Fruit fly (Drosophila melanogaster): Measurements from ENCODE around the gene meru.

Gene meru

DNA sequence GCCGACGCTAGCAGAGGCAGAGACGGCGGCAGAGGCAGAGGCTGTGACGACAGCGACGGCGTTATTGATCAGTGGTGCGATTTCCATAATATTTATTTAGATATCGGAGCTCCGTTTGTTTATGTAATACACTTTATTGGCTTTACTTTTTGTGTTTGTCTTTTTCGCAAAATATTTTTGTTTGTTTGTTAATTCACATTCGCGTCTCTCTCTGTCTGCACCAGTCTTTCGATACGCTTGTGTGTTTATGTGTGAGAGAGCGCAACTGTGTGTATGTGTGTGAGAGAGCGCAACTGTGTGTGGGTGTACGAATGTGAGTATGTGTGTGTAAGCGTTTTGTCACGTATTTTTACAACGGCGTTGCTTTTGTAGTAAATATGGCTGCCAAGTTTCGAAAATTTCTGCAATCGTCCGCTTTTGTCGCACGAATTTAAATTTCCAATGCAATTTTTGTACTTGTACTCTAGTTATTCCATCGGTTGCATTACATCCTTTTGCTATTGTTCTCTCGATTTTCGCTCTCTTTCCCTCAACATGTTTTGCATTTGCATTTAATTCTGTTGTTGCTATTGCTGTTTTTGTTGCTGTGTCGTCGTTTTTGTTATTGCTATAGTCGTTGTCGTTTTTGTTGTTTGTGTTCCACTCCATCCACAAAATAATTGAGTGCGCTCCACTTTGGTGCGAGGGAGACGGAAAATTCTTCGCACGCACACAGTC lies 18.2 kb downstream of the meru start (continued):
- TF ChIP-seq CG15479 (GFP tag; optimal IDR thresholded peaks at IDR 0.05) (peak; percentile 95), CG2678 (tag; optimal IDR thresholded peaks at IDR 0.05) (peak; percentile 42), CG6765 (GFP tag; optimal IDR thresholded peaks at IDR 0.05) (peak; percentile 50), dpn (GFP tag; optimal IDR thresholded peaks at IDR 0.05) (peak in 1 of 2 experiments; percentile 13), jing (GFP tag; optimal IDR thresholded peaks at IDR 0.05) (no peak), bowl (GFP tag; IDR thresholded peaks at IDR 0.05) (peak; percentile 27; the same call in 1 of the 2 replicates), CG13296 (GFP tag; optimal IDR thresholded peaks at IDR 0.05) (peak; percentile 60), rib (GFP tag; IDR thresholded peaks at IDR 0.05) (peak; percentile 46; the same call in 1 of the 2 replicates), CG12071 (GFP tag; optimal IDR thresholded peaks at IDR 0.05) (peak; percentile 62), exex (tag; optimal IDR thresholded peaks at IDR 0.05) (peak; percentile 58), sug (tag; optimal IDR thresholded peaks at IDR 0.05) (peak; percentile 35), CG7839 (tag; optimal IDR thresholded peaks at IDR 0.05) (peak; percentile 14), eve (GFP tag; optimal IDR thresholded peaks at IDR 0.05) (peak in 1 of 2 experiments; percentile 93), Drgx (GFP tag; IDR thresholded peaks at IDR 0.05) (peak; percentile 58), bigmax (GFP tag; optimal IDR thresholded peaks at IDR 0.05) (no peak), ATbp (GFP tag; optimal IDR thresholded peaks at IDR 0.05) (peak; percentile 21), stc (GFP tag; IDR thresholded peaks at IDR 0.05) (peak; percentile 54; the same call in 1 of the 2 replicates), CG17359 (tag; optimal IDR thresholded peaks at IDR 0.05) (peak; percentile 21), prd (optimal IDR thresholded peaks at IDR 0.05) (no peak), prd (GFP tag; IDR thresholded peaks at IDR 0.05) (peak; percentile 42; the same call in 1 of the 3 replicates), Aef1 (GFP tag; IDR thresholded peaks at IDR 0.05) (peak; percentile 73), scrt (GFP tag; optimal IDR thresholded peaks at IDR 0.05) (peak; percentile 40), Fer1 (GFP tag; optimal IDR thresholded peaks at IDR 0.05) (peak; percentile 65), CG11504 (tag; optimal IDR thresholded peaks at IDR 0.05) (peak; percentile 22), CG14710 (tag; optimal IDR thresholded peaks at IDR 0.05) (no peak), cg (GFP tag; optimal IDR thresholded peaks at IDR 0.05) (peak; percentile 99), lola (GFP tag; optimal IDR thresholded peaks at IDR 0.05) (peak in 1 of 3 experiments; percentile 59), CG14860 (GFP tag; IDR thresholded peaks at IDR 0.05; ENCODE audit: partially characterized antibody) (no peak), CG17829 (tag; optimal IDR thresholded peaks at IDR 0.05) (peak; percentile 26), CG1529 (GFP tag; optimal IDR thresholded peaks at IDR 0.05) (peak; percentile 22), CG34376 (GFP tag; optimal IDR thresholded peaks at IDR 0.05) (peak; percentile 25), nau (GFP tag; optimal IDR thresholded peaks at IDR 0.05) (peak; percentile 14), CG2120 (GFP tag; optimal IDR thresholded peaks at IDR 0.05) (peak; percentile 29), CG7745 (tag; optimal IDR thresholded peaks at IDR 0.05) (no peak), Nf-YC (tag; optimal IDR thresholded peaks at IDR 0.05) (peak; percentile 36), CG2712 (tag; optimal IDR thresholded peaks at IDR 0.05) (peak; percentile 20), Chrac-16 (GFP tag; optimal IDR thresholded peaks at IDR 0.05) (no peak), CG4424 (GFP tag; optimal IDR thresholded peaks at IDR 0.05) (no peak), ken (GFP tag; IDR thresholded peaks at IDR 0.05) (0 out of 3 replicates have a peak, but pooled peaks have one; percentile 8), hkb (optimal IDR thresholded peaks at IDR 0.05) (no peak), hkb (GFP tag; IDR thresholded peaks at IDR 0.05) (peak; percentile 57; the same call in 1 of the 2 replicates), Ssrp (tag; optimal IDR thresholded peaks at IDR 0.05) (no peak), Pdp1 (GFP tag; optimal IDR thresholded peaks at IDR 0.05) (peak in 1 of 2 experiments; percentile 81), gsb (GFP tag; IDR thresholded peaks at IDR 0.05) (no peak), YL-1 (GFP tag; optimal IDR thresholded peaks at IDR 0.05) (peak; percentile 75), CG33213 (GFP tag; optimal IDR thresholded peaks at IDR 0.05) (no peak), pzg (GFP tag; optimal IDR thresholded peaks at IDR 0.05) (no peak), Spps (tag; optimal IDR thresholded peaks at IDR 0.05) (peak; percentile 14)

Data from whole organism, embryonic.